Fruit fly (Drosophila melanogaster) Kc167 (cell line): ENCODE measurements around the gene Tim17a1.

ENCODE experiments used
- Myc ChIP-seq: fragments of >200 bp; optimal IDR thresholded peaks from 2 replicates; lab custom pipeline; 2017; ENCODE audit warnings: missing external identifiers
- Sin3A ChIP-seq: fragments of >200 bp; optimal IDR thresholded peaks from 2 replicates; lab custom pipeline; 2018; ENCODE audit warnings: missing external identifiers
- h ChIP-seq: fragments of >200 bp; optimal IDR thresholded peaks from 3 replicates; lab custom pipeline; 2018; ENCODE audit warnings: missing external identifiers
- insv ChIP-seq: fragments of >200 bp; optimal IDR thresholded peaks from 3 replicates; lab custom pipeline; 2018; ENCODE audit warnings: missing external identifiers
- psq ChIP-seq: fragments of >200 bp; optimal IDR thresholded peaks from 2 replicates; lab custom pipeline; 2017; ENCODE audit warnings: missing external identifiers
- ttk ChIP-seq: sonication (Bioruptor generic); optimal IDR thresholded peaks from 2 replicates; lab custom pipeline; 2017; ENCODE audit warnings: missing external identifiers

Tim17a1 gene

DNA sequence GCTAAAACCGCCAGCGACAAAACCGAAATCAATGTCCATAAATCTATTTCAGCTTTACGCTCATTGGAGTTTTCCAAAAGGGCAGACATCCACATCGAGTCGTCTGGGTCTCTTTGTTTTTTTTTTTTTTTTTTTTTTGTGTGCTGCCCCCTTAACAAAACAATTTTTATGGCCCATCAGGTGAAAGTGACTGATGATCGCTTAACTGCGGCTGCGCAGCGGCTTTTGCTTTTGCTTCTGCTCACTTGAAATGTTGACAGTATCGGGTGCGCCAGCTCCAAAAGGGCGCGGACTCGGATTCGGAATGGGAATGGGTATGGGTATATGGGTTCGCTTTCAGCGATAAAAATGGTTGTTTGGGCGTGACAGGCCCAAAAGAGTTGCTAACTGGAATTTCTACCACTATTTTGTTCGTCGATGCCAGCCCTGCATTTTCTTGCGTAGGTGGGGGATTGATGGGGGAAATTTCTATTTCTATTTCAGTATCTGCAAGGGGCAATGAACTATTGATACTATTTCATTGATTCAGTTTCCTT, 2.5 kb downstream of the Tim17a1 start:
- TF ChIP-seq ttk (no peak), insv (no peak), h (lab: Kevin White, UChicago) (no peak), Sin3A (lab: Kevin White, UChicago) (no peak), psq (lab: Kevin White, UChicago) (no peak), Myc (no peak)

DNA sequence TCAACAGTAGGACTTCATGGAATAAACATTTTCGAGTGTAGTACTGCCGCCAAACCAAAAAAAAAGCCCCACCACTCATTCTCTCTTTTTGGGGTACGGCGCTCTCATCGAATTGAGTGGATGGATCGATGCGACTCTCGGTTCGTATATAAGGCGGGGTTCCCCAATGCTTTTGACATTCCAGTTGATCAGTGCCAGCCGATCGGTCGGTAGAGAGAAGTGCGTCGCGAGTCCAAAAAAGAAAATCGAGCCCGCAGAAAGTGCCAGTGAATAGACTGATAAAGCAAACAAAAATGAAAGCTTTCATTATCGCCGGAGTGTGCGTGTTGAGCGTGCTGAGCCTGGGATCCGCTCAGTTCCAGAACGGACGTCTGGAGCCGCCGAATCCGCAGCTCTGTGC, 4.6 kb downstream of the Tim17a1 start, which contains the start of gene CG4115:
CG4115 (plus strand) TSS at position 172 of the 400 bp plus-strand sequence.
- no peak for TF ChIP-seq Sin3A (lab: Kevin White, UChicago)
- TF ChIP-seq insv, result no peak
- TF ChIP-seq psq (lab: Kevin White, UChicago), result no peak
- TF ChIP-seq ttk, result no peak
- TF ChIP-seq Myc, result no peak
- no peak for TF ChIP-seq h (lab: Kevin White, UChicago)

DNA sequence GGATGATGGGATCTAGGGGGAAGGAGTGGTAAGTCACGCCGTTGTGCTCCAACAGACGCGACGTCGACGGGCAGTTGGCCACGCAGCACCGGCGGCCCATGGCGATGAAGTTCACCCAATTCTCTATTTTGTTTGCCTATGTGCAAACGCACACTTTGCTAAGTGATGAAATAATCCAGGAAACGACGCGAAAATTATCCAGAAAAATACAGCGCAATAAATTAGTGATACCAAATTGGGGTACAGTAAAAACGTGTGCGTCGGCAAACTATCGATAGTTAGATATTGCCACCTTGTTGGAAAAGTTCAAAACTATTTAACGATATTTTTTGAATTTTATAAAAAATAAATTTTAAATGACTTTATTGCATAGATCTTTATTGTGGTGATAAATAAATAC, 8.4 kb downstream of the Tim17a1 start, which contains the start of gene MBD-R2:
MBD-R2 (minus strand) TSS at position 222 of the 400 bp plus-strand sequence.
- TF ChIP-seq Sin3A (lab: Kevin White, UChicago) (no peak), psq (lab: Kevin White, UChicago) (no peak)

DNA sequence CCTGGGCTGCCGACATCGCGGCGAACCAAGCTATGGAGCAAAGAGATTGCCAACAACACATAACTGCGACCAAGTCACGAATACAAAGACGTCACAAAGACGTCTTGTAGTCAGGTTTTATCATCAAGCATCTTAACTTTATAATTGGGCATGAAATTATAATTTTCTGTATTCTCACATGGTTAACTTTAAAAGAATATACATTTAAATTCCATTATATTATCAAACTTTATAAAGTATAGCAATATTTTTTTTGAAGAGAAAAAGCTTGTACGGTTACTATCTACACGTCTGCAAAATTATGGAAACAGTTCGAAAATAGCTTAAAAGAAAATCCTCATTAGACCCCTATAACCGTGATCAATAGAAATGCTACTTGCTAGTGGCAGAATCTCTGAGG, 12.5 kb downstream of the Tim17a1 start, which contains the start of gene CG10041:
CG10041 (minus strand) TSS at position 101 of the 400 bp plus-strand sequence.
- TF ChIP-seq h (lab: Kevin White, UChicago) (no peak), Myc (no peak), ttk (no peak), insv (no peak), psq (lab: Kevin White, UChicago) (no peak), Sin3A (lab: Kevin White, UChicago) (no peak)

DNA sequence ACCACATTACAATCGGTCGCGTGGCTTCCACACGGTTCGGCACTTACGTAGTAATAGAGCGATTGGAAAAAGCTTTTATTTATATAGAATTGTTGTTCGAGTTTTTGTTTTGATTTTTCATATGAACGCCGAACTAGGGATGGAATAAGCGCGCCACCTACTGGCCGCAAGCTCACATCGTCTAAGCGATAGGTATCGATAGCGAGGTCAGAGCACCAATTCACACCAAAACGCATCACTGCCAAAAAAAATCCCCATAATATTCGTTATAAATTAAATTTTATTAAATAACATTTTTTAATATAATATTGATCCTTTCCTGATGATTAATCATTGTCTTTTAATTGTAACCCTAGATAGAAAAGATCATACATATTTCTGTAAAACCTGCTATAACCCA, 14.0 kb downstream of the Tim17a1 start, which contains the start of gene CG10038:
CG10038 (minus strand) TSS at position 148 of the 400 bp plus-strand sequence.
- TF ChIP-seq h (lab: Kevin White, UChicago), result no peak
- TF ChIP-seq insv, result no peak

DNA sequence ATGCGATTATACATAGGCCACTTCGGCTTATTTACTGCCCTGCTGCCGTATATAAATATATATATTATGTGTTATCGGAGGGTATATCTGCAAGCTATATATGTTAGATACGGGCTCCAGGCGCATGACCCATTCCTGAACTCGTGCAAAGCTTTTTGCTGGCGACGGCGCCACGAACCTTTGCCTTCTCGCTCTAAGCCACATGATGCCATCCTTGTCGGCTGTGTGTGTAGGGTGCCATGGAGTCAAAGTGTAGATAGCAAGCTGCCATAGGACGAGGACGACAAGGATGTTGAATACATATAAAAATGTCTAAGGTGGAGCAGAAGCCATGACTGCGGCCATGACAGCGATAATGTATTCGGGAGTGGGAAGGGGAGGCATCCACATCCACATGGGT, 16.8 kb downstream of the Tim17a1 start:
- TF ChIP-seq ttk, result no peak
- no peak for TF ChIP-seq Myc
- no peak for TF ChIP-seq h (lab: Kevin White, UChicago)
- no peak for TF ChIP-seq psq (lab: Kevin White, UChicago)
- no peak for TF ChIP-seq insv
- TF ChIP-seq Sin3A (lab: Kevin White, UChicago), result no peak

DNA sequence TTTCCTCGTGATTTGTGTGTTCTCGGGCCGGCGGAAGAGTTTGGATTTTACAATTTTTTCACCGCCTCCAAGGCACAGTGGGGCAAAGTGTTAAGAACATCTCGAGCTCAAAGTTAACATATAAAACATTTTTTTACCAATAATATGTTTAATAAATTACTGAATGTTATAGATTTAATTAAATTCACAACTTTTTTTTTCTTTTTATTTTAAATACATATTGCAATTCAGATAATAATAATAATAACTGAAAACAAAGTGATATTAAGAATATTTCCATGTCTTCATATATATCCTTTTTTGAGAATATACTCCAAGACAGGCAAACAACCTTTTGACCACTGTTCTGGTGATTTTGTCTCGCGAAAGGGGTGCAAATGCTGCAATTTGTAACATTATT, 18.5 kb downstream of the Tim17a1 start:
- TF ChIP-seq h (lab: Kevin White, UChicago), result no peak
- no peak for TF ChIP-seq Sin3A (lab: Kevin White, UChicago)
- no peak for TF ChIP-seq Myc
- no peak for TF ChIP-seq ttk
- no peak for TF ChIP-seq insv
- no peak for TF ChIP-seq psq (lab: Kevin White, UChicago)

DNA sequence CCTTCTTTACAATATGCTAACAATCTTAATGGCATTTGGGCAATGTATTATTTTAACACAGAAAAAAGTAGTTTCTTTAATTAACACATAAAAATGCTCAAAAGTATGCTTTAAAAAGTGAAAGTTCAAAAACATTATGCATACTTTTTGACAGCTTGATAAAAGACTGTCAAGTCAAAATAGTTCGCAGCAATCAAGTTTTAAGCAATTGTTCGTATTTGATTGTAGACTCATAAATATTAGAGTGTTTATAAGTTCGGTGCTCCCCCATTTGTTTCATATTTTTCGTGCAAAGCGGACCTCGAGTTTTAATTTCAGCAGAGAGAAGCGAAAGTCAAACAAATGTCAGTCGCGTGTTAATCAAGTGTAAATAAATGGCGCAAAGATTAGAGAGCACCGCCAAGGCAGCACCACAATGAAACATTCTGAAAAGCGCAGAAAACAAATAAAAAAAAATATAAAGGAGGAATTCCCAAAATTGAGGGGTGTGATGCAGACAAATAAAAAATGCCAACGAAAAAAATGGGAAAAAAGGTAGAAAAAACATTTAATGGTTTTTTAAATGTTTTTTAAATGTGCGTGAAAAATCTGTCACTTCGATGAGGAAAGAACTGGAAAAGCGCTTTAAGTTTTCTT, 19.4 kb downstream of the Tim17a1 start:
- TF ChIP-seq psq (lab: Kevin White, UChicago) (no peak), Myc (no peak), Sin3A (lab: Kevin White, UChicago) (no peak)

DNA sequence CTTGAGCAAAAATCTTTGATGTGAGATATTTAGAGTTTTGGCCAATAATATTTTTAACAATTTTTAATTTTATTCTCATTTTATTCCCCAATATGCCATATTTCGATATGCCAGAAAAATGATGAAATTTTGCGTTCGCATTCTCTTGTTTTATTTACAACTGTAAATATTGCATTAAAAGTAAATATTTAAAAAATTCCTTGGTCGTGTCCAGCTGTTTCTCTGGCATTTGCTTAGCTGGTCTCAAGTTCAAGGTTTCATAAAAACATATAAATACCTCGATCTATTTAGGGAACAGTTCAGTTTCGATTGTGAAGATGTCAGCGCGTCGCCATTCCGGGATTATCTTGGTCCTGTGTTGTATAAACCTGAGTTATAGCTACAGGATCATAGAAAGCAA, 23.1 kb downstream of the Tim17a1 start, which contains the start of gene Sgsf:
Sgsf (plus strand) TSS at position 301 of the 400 bp plus-strand sequence.
- TF ChIP-seq insv, result no peak
- no peak for TF ChIP-seq Sin3A (lab: Kevin White, UChicago)
- TF ChIP-seq Myc, result no peak
- TF ChIP-seq h (lab: Kevin White, UChicago), result no peak
- TF ChIP-seq psq (lab: Kevin White, UChicago), result no peak
- TF ChIP-seq ttk, result no peak

DNA sequence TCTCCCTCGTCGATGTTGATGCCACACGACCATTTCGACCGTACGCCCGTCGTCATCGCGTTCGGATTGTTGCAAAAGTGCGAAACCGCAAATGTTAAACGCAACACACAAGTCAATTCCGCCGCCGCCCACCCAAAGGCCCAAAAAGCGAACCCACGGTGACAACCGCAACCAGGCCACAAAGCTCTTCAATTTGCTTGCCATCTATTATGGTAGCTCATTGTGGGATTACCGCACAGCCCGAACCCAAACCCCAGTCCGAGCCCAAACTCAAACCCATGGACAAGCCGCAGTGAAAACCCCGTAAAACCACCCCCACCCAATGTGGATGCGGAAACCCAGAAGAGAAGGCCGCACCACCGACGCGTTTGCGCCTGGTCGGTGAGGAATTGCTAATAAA, 34.7 kb downstream of the Tim17a1 start:
- no peak for TF ChIP-seq h (lab: Kevin White, UChicago)
- TF ChIP-seq insv, result no peak
- TF ChIP-seq Myc, result no peak
- no peak for TF ChIP-seq Sin3A (lab: Kevin White, UChicago)

DNA sequence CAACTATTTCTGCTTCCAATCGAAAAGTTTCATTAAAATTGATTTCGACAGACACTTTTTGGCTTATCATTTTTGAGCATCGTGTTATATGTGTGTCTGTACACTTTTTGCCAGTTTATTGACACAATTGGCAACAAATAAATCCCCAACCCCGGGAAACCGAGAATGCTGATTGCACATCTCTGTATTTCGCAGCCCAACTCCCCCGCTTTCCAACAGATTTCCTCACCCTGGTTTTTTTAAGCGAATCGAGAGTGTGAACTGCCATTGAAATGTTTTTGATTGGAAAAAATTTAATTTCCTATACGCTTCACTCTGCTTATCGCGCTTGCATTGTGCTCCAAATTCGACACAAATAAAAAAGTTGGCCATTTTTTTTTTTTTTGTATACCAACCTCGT, 37.6 kb downstream of the Tim17a1 start:
- TF ChIP-seq h (lab: Kevin White, UChicago) (no peak), psq (lab: Kevin White, UChicago) (no peak), Myc (no peak), Sin3A (lab: Kevin White, UChicago) (no peak), ttk (no peak), insv (no peak)

DNA sequence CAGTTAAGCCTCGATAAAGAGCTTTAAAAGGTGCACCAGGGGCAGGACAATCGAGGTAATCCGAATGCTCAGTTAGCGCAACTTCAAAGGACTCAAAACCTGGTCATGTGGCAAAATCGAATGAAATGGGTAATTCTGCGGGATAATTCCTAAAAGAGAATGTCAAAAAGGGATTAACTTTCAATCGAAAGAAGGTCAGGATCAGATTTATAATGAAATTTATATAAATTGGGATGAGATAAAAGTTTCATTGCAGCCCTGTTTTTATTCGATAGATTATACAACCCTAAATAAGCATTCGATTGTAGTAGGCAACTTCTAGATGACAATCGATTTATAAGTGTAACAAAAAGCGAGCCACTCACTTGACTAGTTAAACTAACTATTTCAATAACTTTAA, 41.3 kb downstream of the Tim17a1 start, which contains the start of gene CG10013:
CG10013 (plus strand) TSS at position 301 of the 400 bp plus-strand sequence.
- TF ChIP-seq Myc (no peak), ttk (no peak), psq (lab: Kevin White, UChicago) (no peak), h (lab: Kevin White, UChicago) (no peak), insv (no peak), Sin3A (lab: Kevin White, UChicago) (no peak)

DNA sequence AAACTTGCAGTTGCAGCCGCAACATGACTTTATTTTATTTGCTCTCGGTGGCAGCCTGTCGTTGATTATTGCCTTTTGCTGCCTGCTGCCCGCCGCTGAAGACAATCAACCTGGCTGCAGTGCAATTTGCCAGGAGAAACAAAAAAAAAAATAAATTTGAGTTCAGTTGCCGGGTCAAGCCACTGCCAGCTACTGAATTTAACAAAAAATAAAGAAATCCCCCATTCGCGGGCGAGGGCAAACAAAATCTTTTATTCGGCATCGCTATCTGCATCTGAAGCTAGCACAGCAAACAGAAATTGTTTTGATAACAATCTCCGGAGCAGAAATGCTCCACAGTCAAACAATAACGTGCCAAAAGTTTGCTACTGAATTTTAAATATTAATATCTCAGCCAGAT, 47.2 kb downstream of the Tim17a1 start:
- TF ChIP-seq ttk, result no peak
- no peak for TF ChIP-seq Myc
- no peak for TF ChIP-seq psq (lab: Kevin White, UChicago)
- no peak for TF ChIP-seq h (lab: Kevin White, UChicago)
- TF ChIP-seq insv, result no peak
- TF ChIP-seq Sin3A (lab: Kevin White, UChicago), result no peak
